In genomic region chr3R:13646729-13647633, dm6 we compare ENCODE assay signal across 2 fruit fly cellular contexts.
TF ChIP-seq lines count a peak whose summit lies in the region.

rin (plus strand) TSS chr3R:13647004.

TF ChIP-seq in whole organism, embryonic, 481 proteins besides CTCF, POLR2A, EP300 and RAD21 (continued from another document):
- TF ChIP-seq CG32772 (GFP tag; IDR thresholded peaks at IDR 0.05; lab: Robert Waterston, UW) (no peak), CG9876 (GFP tag; optimal IDR thresholded peaks at IDR 0.05; lab: Kevin White, UChicago) (no peak), CG5180 (GFP tag; optimal IDR thresholded peaks at IDR 0.05; lab: Kevin White, UChicago) (no peak), sqz (GFP tag; optimal IDR thresholded peaks at IDR 0.05; lab: Kevin White, UChicago) (peak; percentile 41), pros (GFP tag; optimal IDR thresholded peaks at IDR 0.05; lab: Kevin White, UChicago) (no peak), ham (GFP tag; IDR thresholded peaks at IDR 0.05; lab: Robert Waterston, UW) (no peak), gfzf (GFP tag; optimal IDR thresholded peaks at IDR 0.05; lab: Kevin White, UChicago) (peak; percentile 37), CG11247 (GFP tag; IDR thresholded peaks at IDR 0.05; lab: Robert Waterston, UW) (no peak), zfh1 (GFP tag; IDR thresholded peaks at IDR 0.05; lab: Robert Waterston, UW) (no peak), klu (GFP tag; IDR thresholded peaks at IDR 0.05; lab: Robert Waterston, UW) (no peak), MESR4 (GFP tag; optimal IDR thresholded peaks at IDR 0.05; lab: Kevin White, UChicago) (peak; percentile 49), Fer1 (GFP tag; optimal IDR thresholded peaks at IDR 0.05; lab: Kevin White, UChicago) (peak; percentile 15), nerfin-1 (tag; optimal IDR thresholded peaks at IDR 0.05; lab: Kevin White, UChicago) (peak; percentile 23), Ada2b (GFP tag; IDR thresholded peaks at IDR 0.05; lab: Robert Waterston, UW) (no peak), crol (GFP tag; IDR thresholded peaks at IDR 0.05; lab: Robert Waterston, UW) (peak; percentile 38; the same call in 1 of the 2 replicates), zf30C (GFP tag; optimal IDR thresholded peaks at IDR 0.05; lab: Kevin White, UChicago) (peak; percentile 35), MTF-1 (GFP tag; optimal IDR thresholded peaks at IDR 0.05; lab: Kevin White, UChicago; ENCODE audit: borderline replicate concordance) (no peak), bsh (GFP tag; optimal IDR thresholded peaks at IDR 0.05; lab: Kevin White, UChicago) (peak in 1 of 2 experiments; percentile 80), sna (GFP tag; IDR thresholded peaks at IDR 0.05; lab: Robert Waterston, UW; ENCODE audit: partially characterized antibody) (no peak), Hand (GFP tag; optimal IDR thresholded peaks at IDR 0.05; lab: Kevin White, UChicago) (no peak), Drgx (GFP tag; IDR thresholded peaks at IDR 0.05; lab: Robert Waterston, UW) (no peak), nom (GFP tag; optimal IDR thresholded peaks at IDR 0.05; lab: Kevin White, UChicago) (peak; percentile 80), knrl (GFP tag; IDR thresholded peaks at IDR 0.05; lab: Robert Waterston, UW; ENCODE audit: partially characterized antibody) (no peak), CG3726 (GFP tag; IDR thresholded peaks at IDR 0.05; lab: Robert Waterston, UW) (no peak), B-H1 (GFP tag; IDR thresholded peaks at IDR 0.05; lab: Robert Waterston, UW) (no peak), CG10366 (GFP tag; IDR thresholded peaks at IDR 0.05; lab: Robert Waterston, UW) (no peak), Hsf (GFP tag; optimal IDR thresholded peaks at IDR 0.05; lab: Kevin White, UChicago) (peak; percentile 7), bigmax (GFP tag; optimal IDR thresholded peaks at IDR 0.05; lab: Kevin White, UChicago) (peak; percentile 45), Pdp1 (GFP tag; optimal IDR thresholded peaks at IDR 0.05; lab: Kevin White, UChicago) (no peak), CG34422 (GFP tag; IDR thresholded peaks at IDR 0.05; lab: Robert Waterston, UW) (peak; percentile 59; the same call in 1 of the 3 replicates), stwl (tag; optimal IDR thresholded peaks at IDR 0.05; lab: Kevin White, UChicago) (peak; percentile 17), Ets97D (GFP tag; optimal IDR thresholded peaks at IDR 0.05; lab: Kevin White, UChicago) (peak; percentile 29), C15 (GFP tag; IDR thresholded peaks at IDR 0.05; lab: Robert Waterston, UW) (no peak), CG2120 (GFP tag; optimal IDR thresholded peaks at IDR 0.05; lab: Kevin White, UChicago) (peak; percentile 34), CG10321 (GFP tag; IDR thresholded peaks at IDR 0.05; lab: Robert Waterston, UW) (no peak), dm (GFP tag; optimal IDR thresholded peaks at IDR 0.05; lab: Kevin White, UChicago) (peak; percentile 2), mam (GFP tag; optimal IDR thresholded peaks at IDR 0.05; lab: Kevin White, UChicago) (no peak), CG14710 (tag; optimal IDR thresholded peaks at IDR 0.05; lab: Kevin White, UChicago) (peak; percentile 99), yki (optimal IDR thresholded peaks at IDR 0.05; lab: Kevin White, UChicago) (no peak), Med (GFP tag; lab: Kevin White, UChicago) (peak; percentile 28), Abd-B (GFP tag; optimal IDR thresholded peaks at IDR 0.05; lab: Kevin White, UChicago) (no peak), Trl (optimal IDR thresholded peaks at IDR 0.05; lab: Kevin White, UChicago) (peak in 1 of 2 experiments; percentile 49), Trl (GFP tag; optimal IDR thresholded peaks at IDR 0.05; lab: Kevin White, UChicago) (no peak), salm (tag; optimal IDR thresholded peaks at IDR 0.05; lab: Kevin White, UChicago) (no peak), CG17802 (tag; optimal IDR thresholded peaks at IDR 0.05; lab: Kevin White, UChicago) (peak; percentile 94), CG31365 (tag; optimal IDR thresholded peaks at IDR 0.05; lab: Kevin White, UChicago) (no peak), Eip74EF (GFP tag; optimal IDR thresholded peaks at IDR 0.05; lab: Kevin White, UChicago) (peak in 1 of 2 experiments; percentile 16), Max (GFP tag; optimal IDR thresholded peaks at IDR 0.05; lab: Kevin White, UChicago) (peak; percentile 18), sr (GFP tag; IDR thresholded peaks at IDR 0.05; lab: Robert Waterston, UW) (no peak), Dip2 (GFP tag; IDR thresholded peaks at IDR 0.05; lab: Robert Waterston, UW) (no peak), phol (tag; optimal IDR thresholded peaks at IDR 0.05; lab: Kevin White, UChicago) (peak; percentile 91), CoRest (tag; optimal IDR thresholded peaks at IDR 0.05; lab: Kevin White, UChicago) (no peak), sisA (GFP tag; IDR thresholded peaks at IDR 0.05; lab: Robert Waterston, UW) (no peak), pzg (GFP tag; optimal IDR thresholded peaks at IDR 0.05; lab: Kevin White, UChicago) (peak; percentile 39), slp2 (GFP tag; optimal IDR thresholded peaks at IDR 0.05; lab: Kevin White, UChicago) (peak; percentile 5), Gug (GFP tag; IDR thresholded peaks at IDR 0.05; lab: Robert Waterston, UW) (no peak), HmgD (GFP tag; optimal IDR thresholded peaks at IDR 0.05; lab: Kevin White, UChicago) (no peak), MBD-R2 (GFP tag; IDR thresholded peaks at IDR 0.05; lab: Robert Waterston, UW) (0 out of 2 replicates have a peak, but pooled peaks have one; percentile 33), maf-S (GFP tag; optimal IDR thresholded peaks at IDR 0.05; lab: Kevin White, UChicago) (no peak), CG10431 (GFP tag; optimal IDR thresholded peaks at IDR 0.05; lab: Kevin White, UChicago) (no peak), cg (GFP tag; optimal IDR thresholded peaks at IDR 0.05; lab: Kevin White, UChicago) (peak; percentile 92), danr (GFP tag; IDR thresholded peaks at IDR 0.05; lab: Robert Waterston, UW) (no peak), CG4404 (GFP tag; IDR thresholded peaks at IDR 0.05; lab: Robert Waterston, UW) (no peak), zen2 (GFP tag; IDR thresholded peaks at IDR 0.05; lab: Robert Waterston, UW; ENCODE audit: partially characterized antibody) (no peak), E2f1 (GFP tag; IDR thresholded peaks at IDR 0.05; lab: Robert Waterston, UW) (no peak), CG4617 (GFP tag; optimal IDR thresholded peaks at IDR 0.05; lab: Kevin White, UChicago; ENCODE audit: borderline replicate concordance) (peak; percentile 8), CG18011 (GFP tag; optimal IDR thresholded peaks at IDR 0.05; lab: Kevin White, UChicago) (no peak)

TF ChIP-seq in whole organism, prepupa, 60 proteins besides CTCF, POLR2A, EP300 and RAD21 (continued from another document):
- no peak for TF ChIP-seq CG11902 (GFP tag; optimal IDR thresholded peaks at IDR 0.05; lab: Kevin White, UChicago)
- no peak for TF ChIP-seq fd59A (GFP tag; optimal IDR thresholded peaks at IDR 0.05; lab: Kevin White, UChicago)
- no peak for TF ChIP-seq Smox (GFP tag; optimal IDR thresholded peaks at IDR 0.05; lab: Kevin White, UChicago)
- no peak for TF ChIP-seq esn (GFP tag; optimal IDR thresholded peaks at IDR 0.05; lab: Kevin White, UChicago)
- 0 out of 3 replicates have a peak, but pooled peaks have one; percentile 5 for TF ChIP-seq eg (GFP tag; IDR thresholded peaks at IDR 0.05; lab: Robert Waterston, UW)
- TF ChIP-seq salr (GFP tag; optimal IDR thresholded peaks at IDR 0.05; lab: Kevin White, UChicago): no peak
- TF ChIP-seq lz (GFP tag; optimal IDR thresholded peaks at IDR 0.05; lab: Kevin White, UChicago): peak; percentile 12
- peak; percentile 46; the same call in 1 of the 3 replicates for TF ChIP-seq CG8119 (GFP tag; IDR thresholded peaks at IDR 0.05; lab: Robert Waterston, UW)
- TF ChIP-seq CG1621 (tag; optimal IDR thresholded peaks at IDR 0.05; lab: Kevin White, UChicago): peak; percentile 42
- TF ChIP-seq CG9139 (GFP tag; optimal IDR thresholded peaks at IDR 0.05; lab: Kevin White, UChicago): peak; percentile 81
- TF ChIP-seq Lpt (GFP tag; optimal IDR thresholded peaks at IDR 0.05; lab: Kevin White, UChicago): no peak
- TF ChIP-seq Ets96B (tag; optimal IDR thresholded peaks at IDR 0.05; lab: Kevin White, UChicago): peak; percentile 45
- TF ChIP-seq CG16779 (tag; optimal IDR thresholded peaks at IDR 0.05; lab: Kevin White, UChicago): peak; percentile 71
- no peak for TF ChIP-seq fkh (GFP tag; optimal IDR thresholded peaks at IDR 0.05; lab: Kevin White, UChicago)
- peak; percentile 34 for TF ChIP-seq CG6854 (GFP tag; optimal IDR thresholded peaks at IDR 0.05; lab: Kevin White, UChicago)
- TF ChIP-seq CG3919 (GFP tag; optimal IDR thresholded peaks at IDR 0.05; lab: Kevin White, UChicago): peak; percentile 39
- TF ChIP-seq net (GFP tag; optimal IDR thresholded peaks at IDR 0.05; lab: Kevin White, UChicago): no peak
- TF ChIP-seq CG6276 (GFP tag; optimal IDR thresholded peaks at IDR 0.05; lab: Kevin White, UChicago): peak; percentile 46
- TF ChIP-seq CG15336 (GFP tag; IDR thresholded peaks at IDR 0.05; lab: Robert Waterston, UW): peak; percentile 60
- no peak for TF ChIP-seq CG11294 (GFP tag; IDR thresholded peaks at IDR 0.05; lab: Robert Waterston, UW)
- TF ChIP-seq CG3032 (tag; optimal IDR thresholded peaks at IDR 0.05; lab: Kevin White, UChicago): peak; percentile 28
TF ChIP-seq in whole organism, prepupa: peak in this region for 24.
